Worm (Caenorhabditis elegans) whole organism, L4/young adult: ENCODE data around the gene ZK1128.3.

Source experiments
- W03F9.2 ChIP-seq: fragments of 150-350 bp; optimal IDR thresholded peaks from 2 replicates; lab custom pipeline; 2014; ENCODE audit warnings: missing biosample characterization, missing genetic modification characterization
- him-1 ChIP-seq: sonication (generic microtip); optimal IDR thresholded peaks from 2 replicates; lab custom pipeline; 2016; ENCODE audit warnings: missing genotype, missing genetic modification reagents, missing genetic modification characterization, missing compliant biosample characterization

DNA sequence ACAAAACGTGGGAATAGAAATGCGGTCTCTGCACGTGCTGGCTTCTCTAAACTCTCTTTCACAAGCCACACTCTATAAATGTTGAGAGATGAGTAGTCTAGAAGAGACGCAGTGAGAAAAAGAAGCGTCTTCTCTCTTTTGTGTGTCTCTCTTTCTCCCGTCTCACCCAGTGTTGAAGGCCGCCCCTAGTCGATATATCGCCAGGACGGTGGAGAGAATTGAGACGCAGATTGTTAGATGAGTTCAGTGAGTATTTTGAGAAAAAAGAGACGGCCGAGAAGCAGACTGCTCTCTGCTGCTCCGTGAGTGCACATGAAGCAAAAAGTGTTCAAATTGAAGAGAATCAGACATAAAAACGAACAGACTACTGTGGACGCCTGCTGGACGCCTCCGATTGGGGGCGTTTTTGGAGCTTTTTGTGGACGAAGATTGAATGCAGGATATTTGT lies 22.2 kb downstream of the ZK1128.3 start:
- TF ChIP-seq W03F9.2 (tag; lab: Kevin White, UChicago): peak; percentile 66
- peak; percentile 39 for TF ChIP-seq him-1 (tag; lab: Kevin White, UChicago)
